Fruit fly (Drosophila melanogaster): ENCODE results near the gene CG13670.

DNA sequence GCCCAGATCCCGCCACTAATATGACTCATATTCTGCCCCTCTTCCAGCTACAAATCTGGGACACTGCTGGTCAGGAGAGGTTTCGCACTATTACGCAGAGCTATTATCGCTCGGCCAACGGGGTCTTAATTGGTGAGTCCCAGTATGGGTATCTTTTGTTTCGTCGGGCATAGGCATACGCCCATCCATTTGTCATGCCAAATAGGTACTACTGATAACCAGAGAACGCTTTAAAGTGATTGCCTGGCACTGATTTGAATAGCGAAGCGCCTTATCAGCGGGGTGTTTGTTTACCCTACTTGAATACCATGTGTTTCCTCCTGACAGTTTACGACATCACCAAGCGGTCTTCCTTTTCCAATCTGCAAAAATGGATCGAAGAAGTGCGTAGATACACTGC is 23.1 kb upstream of the CG13670 start:
- TF ChIP-seq psq (optimal IDR thresholded peaks at IDR 0.05) (no peak), usp (GFP tag; optimal IDR thresholded peaks at IDR 0.05) (no peak), Dll (optimal IDR thresholded peaks at IDR 0.05) (no peak), pan (optimal IDR thresholded peaks at IDR 0.05) (peak; percentile 5), CG8478 (optimal IDR thresholded peaks at IDR 0.05) (no peak), EcR (GFP tag; optimal IDR thresholded peaks at IDR 0.05) (no peak)
